Worm (Caenorhabditis elegans) whole organism, L4 larva: ENCODE results near the gene gap-1.

Experiments
- Y105C5A.15 ChIP-seq: fragments of 200-800 bp; sonication (Bioruptor generic); IDR thresholded peaks from 2 replicates; pipeline ENCODE4 v1.3.6; 2022; ENCODE audit warnings: missing genetic modification characterization, missing compliant biosample characterization
- cey-2 ChIP-seq: sonication (generic microtip); optimal IDR thresholded peaks from 3 replicates; lab custom pipeline; 2017; ENCODE audit warnings: missing genetic modification characterization, mild to moderate bottlenecking, missing compliant biosample characterization, antibody characterized with exemption, borderline replicate concordance; ENCODE audit not compliant: insufficient read depth
- dmd-6 ChIP-seq: fragments of 200-800 bp; sonication (Bioruptor generic); IDR thresholded peaks from 2 replicates; pipeline ENCODE4 v1.3.6; 2022; ENCODE audit warnings: missing genetic modification reagents, missing genetic modification characterization, missing compliant biosample characterization
- egl-27 ChIP-seq: sonication (generic microtip); optimal IDR thresholded peaks from 3 replicates; lab custom pipeline; 2017; ENCODE audit warnings: missing biosample characterization, missing genetic modification reagents, missing genetic modification characterization
- fos-1 ChIP-seq: fragments of 150-350 bp; optimal IDR thresholded peaks from 2 replicates; lab custom pipeline; 2014; ENCODE audit warnings: missing biosample characterization, missing genetic modification characterization
- lin-13 ChIP-seq: fragments of 150-350 bp; optimal IDR thresholded peaks from 2 replicates; lab custom pipeline; 2014; ENCODE audit warnings: missing biosample characterization, missing genetic modification reagents, missing genetic modification characterization
- madf-9 ChIP-seq: fragments of 200-800 bp; sonication (Bioruptor generic); conservative IDR thresholded peaks from 2 replicates; pipeline ENCODE4 v1.3.6; 2022; ENCODE audit warnings: missing genetic modification reagents, missing genetic modification characterization, missing compliant biosample characterization
- nhr-11 ChIP-seq: fragments of 150-350 bp; optimal IDR thresholded peaks from 2 replicates; lab custom pipeline; 2014; ENCODE audit warnings: missing biosample characterization, missing genetic modification characterization
- nhr-76 ChIP-seq: fragments of 150-350 bp; optimal IDR thresholded peaks from 2 replicates; lab custom pipeline; 2014; ENCODE audit warnings: missing biosample characterization, missing genetic modification characterization
- skn-1 ChIP-seq: fragments of 150-350 bp; optimal IDR thresholded peaks from 2 replicates; lab custom pipeline; 2014; ENCODE audit warnings: missing biosample characterization, missing genetic modification characterization
- snpc-4 ChIP-seq: fragments of 150-350 bp; optimal IDR thresholded peaks from 2 replicates; lab custom pipeline; 2014; ENCODE audit warnings: missing biosample characterization, missing genetic modification characterization
- tra-1 ChIP-seq: fragments of 200-800 bp; sonication (Bioruptor generic); IDR thresholded peaks from 2 replicates; pipeline ENCODE4 v1.3.6; 2022; ENCODE audit warnings: missing genetic modification reagents, missing genetic modification characterization, missing compliant biosample characterization

ce11 chrX:2177731-2178326 is 14.5 kb upstream of the gap-1 start:
- TF ChIP-seq egl-27 (tag; lab: Kevin White, UChicago), result no peak
- no peak for TF ChIP-seq nhr-11 (tag; lab: Kevin White, UChicago)
- no peak for TF ChIP-seq cey-2 (tag; lab: Kevin White, UChicago)
- no peak for TF ChIP-seq lin-13
- no peak for TF ChIP-seq tra-1 (GFP tag; lab: Robert Waterston, UW)
- TF ChIP-seq skn-1 (tag; lab: Kevin White, UChicago), result no peak
- no peak for TF ChIP-seq fos-1 (tag; lab: Kevin White, UChicago)
- no peak for TF ChIP-seq snpc-4 (tag; lab: Kevin White, UChicago)
- TF ChIP-seq madf-9, result no peak
- TF ChIP-seq nhr-76, result no peak
- peak; percentile 8; the same call in 1 of the 2 replicates for TF ChIP-seq dmd-6
- no peak for TF ChIP-seq Y105C5A.15 (GFP tag; lab: Robert Waterston, UW)
